Worm (Caenorhabditis elegans) whole organism, young adult: ENCODE results near the gene slc-17.4.

Experiments
- Y53G8AR.9 ChIP-seq: fragments of 200-800 bp; sonication (Bioruptor generic); conservative IDR thresholded peaks from 2 replicates; pipeline ENCODE4 v1.3.6; 2022; ENCODE audit warnings: missing genetic modification reagents, missing genetic modification characterization, missing compliant biosample characterization
- Y67H2A.10 ChIP-seq: fragments of 200-800 bp; sonication (Bioruptor generic); conservative IDR thresholded peaks from 2 replicates; pipeline ENCODE4 v1.3.6; 2022; ENCODE audit warnings: missing genetic modification reagents, missing genetic modification characterization, missing compliant biosample characterization
- ZK185.1 ChIP-seq: sonication (generic microtip); optimal IDR thresholded peaks from 2 replicates; lab custom pipeline; 2016; ENCODE audit warnings: mild to moderate bottlenecking, missing genetic modification characterization, missing compliant biosample characterization; ENCODE audit not compliant: poor library complexity, severe bottlenecking
- akir-1 ChIP-seq: fragments of 200-800 bp; sonication (Bioruptor generic); optimal IDR thresholded peaks from 2 replicates; lab custom pipeline; 2018; ENCODE audit warnings: mild to moderate bottlenecking, missing genetic modification characterization, moderate library complexity, missing compliant biosample characterization
- aptf-3 ChIP-seq: fragments of 200-800 bp; sonication (Bioruptor generic); IDR thresholded peaks from 2 replicates; pipeline ENCODE4 v1.3.6; 2022; ENCODE audit warnings: missing genetic modification characterization, missing compliant biosample characterization
- athp-1 ChIP-seq: sonication (generic microtip); optimal IDR thresholded peaks from 2 replicates; lab custom pipeline; 2017; ENCODE audit warnings: mild to moderate bottlenecking, missing genetic modification characterization, missing compliant biosample characterization
- attf-3 ChIP-seq: fragments of 200-800 bp; sonication (Bioruptor generic); conservative IDR thresholded peaks from 2 replicates; pipeline ENCODE4 v1.3.6; 2022; ENCODE audit warnings: missing genetic modification reagents, missing genetic modification characterization, missing compliant biosample characterization
- attf-5 ChIP-seq: fragments of 200-800 bp; sonication (Bioruptor generic); optimal IDR thresholded peaks from 2 replicates; lab custom pipeline; 2018; ENCODE audit warnings: mild to moderate bottlenecking, missing genetic modification characterization, missing compliant biosample characterization
- bed-1 ChIP-seq: fragments of 200-800 bp; sonication (Bioruptor generic); IDR thresholded peaks from 2 replicates; pipeline ENCODE4 v1.3.6; 2022; ENCODE audit warnings: missing genetic modification reagents, missing genetic modification characterization, missing compliant biosample characterization
- bed-2 ChIP-seq: fragments of 200-800 bp; sonication (Bioruptor generic); IDR thresholded peaks from 2 replicates; pipeline ENCODE4 v1.3.6; 2022; ENCODE audit warnings: missing genetic modification reagents, missing genetic modification characterization, missing compliant biosample characterization
- cebp-2 ChIP-seq: fragments of 200-800 bp; sonication (Bioruptor generic); IDR thresholded peaks from 2 replicates; pipeline ENCODE4 v1.3.6; 2022; ENCODE audit warnings: missing genetic modification characterization, missing compliant biosample characterization
- ceh-27 ChIP-seq: fragments of 200-800 bp; sonication (Bioruptor generic); optimal IDR thresholded peaks from 2 replicates; lab custom pipeline; 2018; ENCODE audit warnings: mild to moderate bottlenecking, missing genetic modification characterization, moderate library complexity, missing compliant biosample characterization
- ceh-58 ChIP-seq: fragments of 200-800 bp; sonication (Bioruptor generic); IDR thresholded peaks from 2 replicates; pipeline ENCODE4 v1.3.6; 2022; ENCODE audit warnings: missing genetic modification characterization, missing compliant biosample characterization
- die-1 ChIP-seq: sonication (generic microtip); optimal IDR thresholded peaks from 2 replicates; lab custom pipeline; 2016; ENCODE audit warnings: missing genotype, mild to moderate bottlenecking, missing genetic modification characterization, missing compliant biosample characterization
- dox-1 ChIP-seq: fragments of 200-800 bp; sonication (Bioruptor generic); IDR thresholded peaks from 2 replicates; pipeline ENCODE4 v1.3.6; 2022; ENCODE audit warnings: missing genetic modification reagents, missing genetic modification characterization, missing compliant biosample characterization
- dpff-1 ChIP-seq: sonication (generic microtip); optimal IDR thresholded peaks from 2 replicates; lab custom pipeline; 2017; ENCODE audit warnings: mild to moderate bottlenecking, missing genetic modification characterization, missing compliant biosample characterization
- egl-44 ChIP-seq: fragments of 200-800 bp; sonication (Bioruptor generic); IDR thresholded peaks from 2 replicates; pipeline ENCODE4 v1.3.6; 2022; ENCODE audit warnings: missing genetic modification reagents, missing genetic modification characterization, missing compliant biosample characterization
- ekl-4 ChIP-seq: fragments of 200-800 bp; sonication (Bioruptor generic); IDR thresholded peaks from 2 replicates; pipeline ENCODE4 v1.3.6; 2022; ENCODE audit warnings: missing genetic modification reagents, missing genetic modification characterization, missing compliant biosample characterization
- ets-4 ChIP-seq: fragments of 200-800 bp; sonication (Bioruptor generic); optimal IDR thresholded peaks from 2 replicates; lab custom pipeline; 2018; ENCODE audit warnings: mild to moderate bottlenecking, missing genetic modification characterization, missing compliant biosample characterization
- hlh-26 ChIP-seq: fragments of 200-800 bp; sonication (Bioruptor generic); conservative IDR thresholded peaks from 2 replicates; pipeline ENCODE4 v1.3.6; 2022; ENCODE audit warnings: missing genetic modification reagents, missing genetic modification characterization, missing compliant biosample characterization
- lag-1 ChIP-seq: fragments of 200-800 bp; sonication (Bioruptor generic); IDR thresholded peaks from 2 replicates; pipeline ENCODE4 v1.3.6; 2022; ENCODE audit warnings: missing genetic modification reagents, missing genetic modification characterization, missing compliant biosample characterization
- let-526 ChIP-seq: fragments of 200-800 bp; sonication (Bioruptor generic); IDR thresholded peaks from 2 replicates; pipeline ENCODE4 v1.3.6; 2022; ENCODE audit warnings: missing genetic modification reagents, missing genetic modification characterization, missing compliant biosample characterization
- let-607 ChIP-seq, 2 experiments: fragments of 200-800 bp in 1 of 2; sonication (Bioruptor generic) in 1 of 2; sonication (generic microtip) in 1 of 2; optimal IDR thresholded peaks; 2 replicates each; lab custom pipeline; 2016 to 2018; ENCODE audit warnings: mild to moderate bottlenecking in 2 of 2, missing compliant biosample characterization in 2 of 2, missing genetic modification characterization in 2 of 2, moderate library complexity in 2 of 2, missing genotype in 1 of 2
- lin-26 ChIP-seq: fragments of 200-800 bp; sonication (Bioruptor generic); IDR thresholded peaks from 2 replicates; pipeline ENCODE4 v1.3.6; 2022; ENCODE audit warnings: missing genetic modification reagents, missing genetic modification characterization, missing compliant biosample characterization
- lin-35 ChIP-seq, 3 experiments: fragments of 150-350 bp in 2 of 3; sonication (generic microtip) in 1 of 3; optimal IDR thresholded peaks; 2 replicates each; lab custom pipeline; 2014 to 2018; ENCODE audit warnings: missing biosample characterization in 3 of 3, missing genetic modification characterization in 3 of 3, missing genetic modification reagents in 3 of 3
- lin-54 ChIP-seq: fragments of 200-800 bp; sonication (Bioruptor generic); optimal IDR thresholded peaks from 2 replicates; lab custom pipeline; 2018; ENCODE audit warnings: mild to moderate bottlenecking, missing genetic modification characterization, missing compliant biosample characterization
- lir-1 ChIP-seq: fragments of 200-800 bp; sonication (Bioruptor generic); conservative IDR thresholded peaks from 2 replicates; pipeline ENCODE4 v1.3.6; 2022; ENCODE audit warnings: missing genetic modification reagents, missing genetic modification characterization, missing compliant biosample characterization
- madf-6 ChIP-seq: fragments of 200-800 bp; sonication (Bioruptor generic); IDR thresholded peaks from 2 replicates; pipeline ENCODE4 v1.3.6; 2022; ENCODE audit warnings: missing genetic modification reagents, missing genetic modification characterization, missing compliant biosample characterization
- mel-28 ChIP-seq: sonication (generic microtip); optimal IDR thresholded peaks from 2 replicates; lab custom pipeline; 2016; ENCODE audit warnings: borderline replicate concordance, mild to moderate bottlenecking, missing genetic modification characterization, missing compliant biosample characterization
- nhr-179 ChIP-seq: sonication (generic microtip); optimal IDR thresholded peaks from 2 replicates; lab custom pipeline; 2016; ENCODE audit warnings: mild to moderate bottlenecking, missing genetic modification characterization, missing compliant biosample characterization
- pha-4 ChIP-seq: fragments of 150-350 bp; sonication (generic microtip); optimal IDR thresholded peaks from 2 replicates; lab custom pipeline; 2014; ENCODE audit warnings: missing biosample characterization, missing genetic modification reagents, missing genetic modification characterization
- rpc-1 ChIP-seq, 2 experiments: fragments of 150-350 bp in 1 of 2; sonication (generic microtip) in 1 of 2; optimal IDR thresholded peaks; 2 replicates each; lab custom pipeline; 2014 to 2018; ENCODE audit warnings: missing biosample characterization in 1 of 2, missing genetic modification characterization in 1 of 2, missing genetic modification reagents in 1 of 2, missing genotype in 1 of 2
- sea-2 ChIP-seq: fragments of 200-800 bp; sonication (Bioruptor generic); IDR thresholded peaks from 2 replicates; pipeline ENCODE4 v1.3.6; 2022; ENCODE audit warnings: missing genetic modification characterization, missing compliant biosample characterization
- snpc-4 ChIP-seq, 5 experiments: fragments of 150-350 bp in 1 of 5; sonication (generic microtip) in 4 of 5; optimal IDR thresholded peaks; 2 replicates each; lab custom pipeline; 2014 to 2018; ENCODE audit warnings: missing genetic modification characterization in 5 of 5, missing biosample characterization in 3 of 5, antibody characterized with exemption in 2 of 5, mild to moderate bottlenecking in 2 of 5, missing compliant biosample characterization in 2 of 5, missing genotype in 2 of 5, moderate library complexity in 2 of 5, missing genetic modification reagents in 1 of 5
- tbx-9 ChIP-seq: sonication (generic microtip); optimal IDR thresholded peaks from 2 replicates; lab custom pipeline; 2016; ENCODE audit warnings: borderline replicate concordance, missing genetic modification characterization, inconsistent platforms, missing compliant biosample characterization
- unc-130 ChIP-seq: sonication (generic microtip); optimal IDR thresholded peaks from 2 replicates; lab custom pipeline; 2016; ENCODE audit warnings: missing genetic modification reagents, missing genetic modification characterization, missing compliant biosample characterization
- unc-62 ChIP-seq: fragments of 150-350 bp; optimal IDR thresholded peaks from 2 replicates; lab custom pipeline; 2014; ENCODE audit warnings: missing biosample characterization, missing genetic modification reagents, missing genetic modification characterization
- xnd-1 ChIP-seq: sonication (generic microtip); optimal IDR thresholded peaks from 2 replicates; lab custom pipeline; 2016; ENCODE audit warnings: missing genotype, missing genetic modification reagents, missing genetic modification characterization, missing compliant biosample characterization
- ztf-22 ChIP-seq: fragments of 200-800 bp; sonication (Bioruptor generic); optimal IDR thresholded peaks from 2 replicates; lab custom pipeline; 2018; ENCODE audit warnings: mild to moderate bottlenecking, missing genetic modification characterization, moderate library complexity, missing compliant biosample characterization
- ztf-25 ChIP-seq: fragments of 200-800 bp; sonication (Bioruptor generic); IDR thresholded peaks from 2 replicates; pipeline ENCODE4 v1.3.6; 2022; ENCODE audit warnings: missing genetic modification reagents, missing genetic modification characterization, missing compliant biosample characterization
- ztf-26 ChIP-seq: sonication (generic microtip); optimal IDR thresholded peaks from 2 replicates; lab custom pipeline; 2017; ENCODE audit warnings: missing genetic modification characterization, missing compliant biosample characterization
- ztf-28 ChIP-seq: fragments of 200-800 bp; sonication (Bioruptor generic); IDR thresholded peaks from 2 replicates; pipeline ENCODE4 v1.3.6; 2022; ENCODE audit warnings: missing genetic modification reagents, missing genetic modification characterization, missing compliant biosample characterization

Gene slc-17.4

DNA sequence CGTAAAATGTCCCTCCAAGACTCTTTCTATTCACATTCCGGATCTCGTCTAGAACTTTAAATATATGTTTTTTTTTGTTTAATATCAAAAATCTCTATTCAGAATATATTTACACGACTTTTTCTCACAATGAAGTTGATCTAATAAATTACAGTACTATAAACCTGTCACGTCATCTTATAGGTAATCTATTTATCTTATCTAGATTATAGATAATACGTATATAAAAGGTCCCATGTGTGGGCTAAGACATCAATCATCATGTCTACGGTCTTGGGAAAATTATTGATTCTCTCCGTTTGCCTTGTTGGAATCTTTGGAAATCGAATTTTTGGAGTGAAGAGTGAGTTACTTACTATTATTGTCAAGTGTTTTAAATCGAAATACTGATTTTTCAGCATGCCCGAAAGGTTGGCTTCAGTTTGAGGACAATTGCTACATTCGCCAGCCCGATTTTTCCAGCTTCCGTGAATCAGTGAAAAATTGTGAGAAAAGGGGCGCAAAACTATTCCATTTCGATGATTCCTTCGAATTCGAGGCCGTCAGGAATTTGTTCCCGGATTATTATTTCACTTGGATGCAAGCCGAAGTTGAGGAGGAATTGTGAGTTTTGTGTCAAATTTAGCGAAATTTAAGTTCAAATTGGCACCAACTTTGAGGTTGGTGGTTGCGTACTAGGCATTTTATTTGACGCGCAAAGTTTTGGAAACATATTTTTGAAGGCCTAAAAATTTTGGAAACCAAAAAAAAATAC, 14.7 kb downstream of the slc-17.4 start, which contains the start of gene clec-196 (continued):
- TF ChIP-seq akir-1, result no peak

DNA sequence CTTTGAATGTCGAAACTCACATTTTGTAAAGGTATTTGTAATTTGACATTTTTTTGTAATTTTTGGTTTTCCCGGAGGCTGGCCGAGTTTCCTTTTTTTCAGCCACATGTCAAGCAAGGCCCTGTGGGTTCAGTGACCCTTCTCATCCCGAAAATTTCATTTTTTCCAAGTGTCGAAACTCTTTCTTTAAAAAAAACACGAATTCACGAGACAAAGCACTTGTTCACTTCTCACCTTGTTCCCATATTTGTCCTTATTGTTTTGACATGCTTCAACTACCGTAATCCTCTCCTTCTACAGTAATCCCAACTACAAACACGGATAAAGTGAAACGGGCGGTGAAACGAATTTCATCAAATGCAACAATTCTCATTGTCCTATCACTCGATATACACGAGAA, 16.3 kb downstream of the slc-17.4 start, which contains the start of gene lhfp-4:
Gene lhfp-4, plus strand, starts transcription at position 301 of the 400 bp plus-strand sequence.
- TF ChIP-seq lin-54 (GFP tag; lab: Kevin White, UChicago) (no peak), bed-2 (no peak), lir-1 (GFP tag; lab: Robert Waterston, UW) (no peak), die-1 (tag; lab: Kevin White, UChicago) (no peak), lin-35 (GFP tag; optimal IDR thresholded peaks at IDR 0.05; lab: Kevin White, UChicago) (no peak), ZK185.1 (tag; lab: Kevin White, UChicago) (no peak)

DNA sequence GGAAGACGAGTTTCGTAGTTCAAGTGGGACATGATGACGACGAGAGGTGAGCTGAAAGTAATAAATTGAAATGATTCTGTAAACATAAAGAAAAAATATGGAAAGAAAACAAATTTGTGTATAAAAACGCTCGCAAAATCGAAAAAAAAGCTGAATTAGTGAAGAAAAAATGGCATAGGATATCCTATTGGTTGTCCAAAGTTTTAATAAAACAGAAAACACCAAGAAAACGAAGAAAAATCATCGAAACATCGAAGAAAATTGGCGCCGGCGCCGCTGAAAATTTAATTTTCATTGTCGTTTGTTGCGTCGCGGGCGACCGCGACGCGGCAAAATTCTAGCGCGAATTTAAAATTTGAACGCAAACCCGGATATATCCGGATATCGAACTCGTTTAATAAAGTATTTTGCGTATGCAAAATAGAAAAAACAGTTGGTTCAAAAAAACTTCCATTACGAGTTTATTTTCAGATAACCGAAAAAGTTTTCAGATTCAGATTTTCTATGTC, 17.9 kb downstream of the slc-17.4 start, which contains the start of gene gln-5:
Gene gln-5, minus strand, starts transcription at position 51 of the 509 bp plus-strand sequence.
- TF ChIP-seq aptf-3, result no peak
- no peak for TF ChIP-seq sea-2 (GFP tag; lab: Robert Waterston, UW)
- no peak for TF ChIP-seq let-607 (tag; optimal IDR thresholded peaks at IDR 0.05; lab: Kevin White, UChicago)
- no peak for TF ChIP-seq ZK185.1 (tag; lab: Kevin White, UChicago)
- no peak for TF ChIP-seq lag-1
- TF ChIP-seq hlh-26 (GFP tag; lab: Robert Waterston, UW), result no peak
- TF ChIP-seq ztf-25 (GFP tag; lab: Robert Waterston, UW), result no peak
- TF ChIP-seq ceh-27 (GFP tag; lab: Kevin White, UChicago), result no peak
- TF ChIP-seq pha-4 (tag; lab: Kevin White, UChicago), result no peak
- no peak for TF ChIP-seq rpc-1 (optimal IDR thresholded peaks at IDR 0.05; lab: Kevin White, UChicago)
- no peak for TF ChIP-seq rpc-1 (tag; optimal IDR thresholded peaks at IDR 0.05; lab: Kevin White, UChicago)
- peak; percentile 93 for TF ChIP-seq xnd-1 (tag; lab: Kevin White, UChicago)
- no peak for TF ChIP-seq ztf-22
- TF ChIP-seq nhr-179 (tag; lab: Kevin White, UChicago), result no peak
- TF ChIP-seq attf-5, result no peak
- TF ChIP-seq ekl-4, result no peak
- TF ChIP-seq snpc-4 (GFP tag; optimal IDR thresholded peaks at IDR 0.05; lab: Kevin White, UChicago), result peak; percentile 35
- peak in 3 of 4 experiments; percentile 16 to 76 (median 71) for TF ChIP-seq snpc-4 (tag; optimal IDR thresholded peaks at IDR 0.05; lab: Kevin White, UChicago)
- no peak for TF ChIP-seq cebp-2 (GFP tag; lab: Robert Waterston, UW)
- no peak for TF ChIP-seq Y53G8AR.9 (GFP tag; lab: Robert Waterston, UW)
- TF ChIP-seq mel-28, result no peak
- TF ChIP-seq attf-3, result no peak
- peak; percentile 79 for TF ChIP-seq lin-54 (GFP tag; lab: Kevin White, UChicago)
- no peak for TF ChIP-seq die-1 (tag; lab: Kevin White, UChicago)
- no peak for TF ChIP-seq let-526 (GFP tag; lab: Robert Waterston, UW)
- no peak for TF ChIP-seq akir-1
- TF ChIP-seq unc-130 (GFP tag; lab: Kevin White, UChicago), result no peak
- TF ChIP-seq madf-6 (GFP tag; lab: Robert Waterston, UW), result peak; percentile 98
- no peak for TF ChIP-seq lin-26 (GFP tag; lab: Robert Waterston, UW)
- TF ChIP-seq ztf-26, result no peak
- peak; percentile 81 for TF ChIP-seq dox-1 (GFP tag; lab: Robert Waterston, UW)
- TF ChIP-seq ceh-58 (GFP tag; lab: Robert Waterston, UW), result no peak
- TF ChIP-seq athp-1 (tag; lab: Kevin White, UChicago), result peak; percentile 16
- no peak for TF ChIP-seq bed-1 (GFP tag; lab: Robert Waterston, UW)
- TF ChIP-seq ets-4, result no peak
- TF ChIP-seq Y67H2A.10, result no peak
- TF ChIP-seq tbx-9 (tag; lab: Kevin White, UChicago), result no peak
- TF ChIP-seq ztf-28, result no peak
- no peak for TF ChIP-seq dpff-1 (tag; lab: Kevin White, UChicago)
- no peak for TF ChIP-seq egl-44
- TF ChIP-seq unc-62 (GFP tag; lab: Kevin White, UChicago), result no peak
